Worm (Caenorhabditis elegans) whole organism, L3 larva: Measurements from ENCODE around the gene spp-8.

Source experiments
- R02D3.7 ChIP-seq: fragments of 150-350 bp; optimal IDR thresholded peaks from 2 replicates; lab custom pipeline; 2014; ENCODE audit warnings: missing biosample characterization, missing genetic modification characterization
- ceh-82 ChIP-seq: fragments of 150-350 bp; optimal IDR thresholded peaks from 2 replicates; lab custom pipeline; 2014; ENCODE audit warnings: missing biosample characterization, missing genetic modification characterization
- elt-2 ChIP-seq: sonication (generic microtip); optimal IDR thresholded peaks from 2 replicates; lab custom pipeline; 2016; ENCODE audit warnings: missing genetic modification reagents, mild to moderate bottlenecking, missing genetic modification characterization, missing compliant biosample characterization
- eor-1 ChIP-seq, 2 experiments: fragments of 150-350 bp; optimal IDR thresholded peaks; 2 replicates each; lab custom pipeline; 2014 to 2018; ENCODE audit warnings: missing biosample characterization in 2 of 2, missing genetic modification characterization in 2 of 2
- nfya-1 ChIP-seq: sonication (generic microtip); optimal IDR thresholded peaks from 2 replicates; lab custom pipeline; 2017; ENCODE audit warnings: missing genetic modification characterization, mild to moderate bottlenecking, missing compliant biosample characterization, antibody characterized with exemption, moderate library complexity; ENCODE audit not compliant: insufficient read depth
- nhr-11 ChIP-seq: fragments of 150-350 bp; optimal IDR thresholded peaks from 2 replicates; lab custom pipeline; 2014; ENCODE audit warnings: missing biosample characterization, missing genetic modification characterization
- nhr-23 ChIP-seq: fragments of 150-350 bp; optimal IDR thresholded peaks from 2 replicates; lab custom pipeline; 2014; ENCODE audit warnings: missing biosample characterization, missing genetic modification reagents, missing genetic modification characterization
- nhr-76 ChIP-seq: fragments of 150-350 bp; sonication (generic microtip); optimal IDR thresholded peaks from 5 replicates; lab custom pipeline; 2014; ENCODE audit warnings: missing biosample characterization, missing genetic modification characterization
- pha-4 ChIP-seq: fragments of 150-350 bp; optimal IDR thresholded peaks from 2 replicates; lab custom pipeline; 2014; ENCODE audit warnings: missing biosample characterization, missing genetic modification reagents, missing genetic modification characterization
- pqm-1 ChIP-seq: fragments of 150-350 bp; optimal IDR thresholded peaks from 2 replicates; lab custom pipeline; 2017; ENCODE audit warnings: missing biosample characterization, missing genetic modification characterization, inconsistent platforms
- unc-39 ChIP-seq: sonication (generic microtip); optimal IDR thresholded peaks from 4 replicates; lab custom pipeline; 2017; ENCODE audit warnings: missing biosample characterization, missing genetic modification characterization
- ztf-11 ChIP-seq: fragments of 150-350 bp; optimal IDR thresholded peaks from 2 replicates; lab custom pipeline; 2014; ENCODE audit warnings: missing biosample characterization, missing genetic modification characterization

Gene spp-8

DNA sequence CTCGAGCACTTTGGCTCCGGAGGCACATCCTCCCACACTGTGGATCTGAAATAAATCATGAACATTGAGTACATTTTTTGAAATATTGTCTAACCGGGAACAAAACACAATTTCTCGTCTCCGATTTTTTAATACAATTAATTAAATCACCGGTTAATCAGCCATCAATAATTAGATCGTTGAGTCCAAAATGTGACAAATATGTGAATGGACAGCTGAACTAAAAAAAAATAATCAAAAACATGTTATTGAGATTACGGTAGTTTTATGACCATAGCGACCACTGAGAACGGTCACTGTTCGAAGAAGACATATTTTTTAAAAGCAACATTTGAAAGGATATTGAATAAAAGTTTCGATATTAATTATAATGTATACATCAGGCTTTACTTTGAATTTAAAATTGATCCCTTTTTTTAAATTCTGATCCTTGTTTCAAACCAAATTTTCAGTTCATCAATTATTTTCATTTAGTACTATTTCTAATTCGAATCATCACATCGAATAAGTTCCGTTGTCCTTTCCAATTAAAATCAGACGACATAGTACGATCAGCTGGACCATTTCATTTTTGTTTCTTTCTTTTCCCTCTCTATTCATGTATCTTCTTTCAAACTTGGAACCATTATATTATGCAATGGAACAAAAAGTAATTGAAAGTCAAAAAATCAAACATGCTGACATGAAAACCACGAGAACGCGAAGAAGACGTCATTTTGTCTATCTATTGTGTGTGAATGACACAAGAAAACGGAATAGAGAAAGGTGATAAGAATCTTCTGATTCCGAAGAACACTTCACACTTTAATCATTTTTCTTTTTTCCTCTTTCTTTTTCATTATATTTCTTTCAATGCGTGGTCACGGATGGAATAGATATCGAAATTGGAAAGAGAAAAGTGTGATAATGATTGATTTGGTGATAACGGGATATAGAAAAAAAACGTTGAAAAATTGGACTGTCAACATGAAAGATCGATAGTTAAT, 48.9 kb downstream of the spp-8 start (continued):
- TF ChIP-seq ztf-11 (tag; lab: Kevin White, UChicago) (no peak), nhr-11 (tag; lab: Kevin White, UChicago) (no peak), unc-39 (tag; lab: Kevin White, UChicago) (no peak), eor-1 (tag; optimal IDR thresholded peaks at IDR 0.05; lab: Kevin White, UChicago) (no peak), nhr-23 (tag; lab: Kevin White, UChicago) (peak; percentile 92), R02D3.7 (no peak), ceh-82 (tag; lab: Kevin White, UChicago) (no peak)

DNA sequence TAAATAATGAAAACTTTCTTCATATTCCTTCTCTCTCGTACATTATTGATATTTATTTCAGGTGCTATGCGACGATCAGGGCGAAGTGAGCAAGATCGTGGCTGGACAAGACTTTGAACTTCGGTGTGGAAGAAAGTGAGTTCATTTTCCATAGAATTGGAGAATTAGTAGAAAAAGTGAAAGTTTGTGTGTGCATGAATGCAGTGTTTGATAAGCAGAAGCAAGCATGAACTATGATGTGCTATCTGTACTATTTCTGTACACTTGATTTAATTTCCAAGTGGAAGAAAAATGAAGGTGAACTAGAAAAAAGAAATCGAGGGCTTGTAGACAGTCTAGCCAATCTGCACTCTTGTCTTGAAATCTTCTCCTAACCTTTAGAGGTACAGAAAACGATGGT, 50.6 kb downstream of the spp-8 start:
- TF ChIP-seq pqm-1 (tag; lab: Kevin White, UChicago): peak; percentile 74
- peak; percentile 92 for TF ChIP-seq elt-2 (tag; lab: Kevin White, UChicago)
- TF ChIP-seq pha-4 (tag; lab: Kevin White, UChicago): peak; percentile 10
- TF ChIP-seq nhr-76 (tag; lab: Kevin White, UChicago): no peak

DNA sequence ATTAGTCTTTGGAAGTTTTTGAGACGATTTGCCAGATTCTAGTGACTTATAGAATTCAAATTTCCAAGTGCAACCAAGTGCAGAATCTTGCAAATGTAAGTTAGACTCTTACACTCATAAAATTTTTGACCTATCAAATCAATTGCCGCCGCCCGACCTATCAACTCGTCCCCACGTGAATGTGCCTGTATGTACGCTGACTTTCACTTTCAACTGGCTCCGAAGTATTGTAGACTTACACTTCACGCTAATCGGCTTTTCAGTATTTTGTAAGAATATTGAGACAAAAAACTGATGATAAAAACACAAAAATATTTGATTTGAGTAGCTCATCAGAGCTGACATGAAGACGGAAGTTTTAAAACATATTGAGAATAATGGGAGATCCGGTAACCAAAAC, 51.3 kb downstream of the spp-8 start:
- TF ChIP-seq elt-2 (tag; lab: Kevin White, UChicago) (peak; percentile 80), pqm-1 (tag; lab: Kevin White, UChicago) (peak; percentile 62), nhr-23 (tag; lab: Kevin White, UChicago) (no peak), nfya-1 (tag; lab: Kevin White, UChicago) (peak; percentile 70)
